Worm (Caenorhabditis elegans) whole organism, late embryonic: ENCODE results near the gene sos-1.

Experiments used
- hlh-13 ChIP-seq: fragments of 200-800 bp; sonication (Bioruptor generic); optimal IDR thresholded peaks from 2 replicates; lab custom pipeline; 2018; ENCODE audit warnings: mild to moderate bottlenecking, missing genetic modification characterization, missing compliant biosample characterization
- rnt-1 ChIP-seq: sonication (generic microtip); optimal IDR thresholded peaks from 2 replicates; lab custom pipeline; 2016; ENCODE audit warnings: missing genetic modification characterization, missing compliant biosample characterization

- TF ChIP-seq rnt-1 (tag; lab: Kevin White, UChicago) (no peak), hlh-13 (GFP tag; lab: Kevin White, UChicago) (no peak)
Measured at ce11 chrV:4496104-4496586, 52.9 kb downstream of the sos-1 start.
